Worm (Caenorhabditis elegans): ENCODE measurements around the gene che-10.

Gene che-10

DNA sequence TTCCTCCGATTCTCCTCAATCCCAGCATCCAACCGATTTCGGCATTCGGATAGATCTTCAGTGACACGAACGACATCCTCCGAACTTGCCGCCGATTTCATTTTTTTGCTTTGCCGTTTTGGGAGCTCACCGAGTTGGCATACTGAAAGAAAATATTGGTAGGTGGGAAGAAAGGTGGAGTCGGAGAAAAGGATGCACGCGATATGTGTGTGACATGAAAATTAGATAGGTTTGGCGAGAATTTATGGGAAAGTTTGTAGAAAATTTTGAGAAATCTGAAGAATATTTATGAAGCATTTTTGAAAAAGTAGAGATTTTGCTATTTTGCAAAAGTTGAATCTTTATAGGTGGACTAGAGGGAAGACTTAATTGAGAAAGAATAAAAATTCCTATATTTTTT, at the start of gene che-10:
Gene che-10, minus strand, starts transcription at position 101 of the 400 bp plus-strand sequence.
- TF ChIP-seq dao-5 (tag; optimal IDR thresholded peaks at IDR 0.05) (no peak), him-1 (tag; optimal IDR thresholded peaks at IDR 0.05) (no peak), W03F9.2 (tag; optimal IDR thresholded peaks at IDR 0.05) (no peak)

- TF ChIP-seq W03F9.2 (tag; optimal IDR thresholded peaks at IDR 0.05) (no peak), dao-5 (tag; optimal IDR thresholded peaks at IDR 0.05) (no peak)
Observed at ce11 chrII:4686941-4687340, 48.8 kb upstream of the che-10 start, which contains the start of gene sre-39. Gene sre-39, plus strand, starts transcription at chrII:4687241.

- TF ChIP-seq him-1 (tag; optimal IDR thresholded peaks at IDR 0.05) (no peak), dao-5 (tag; optimal IDR thresholded peaks at IDR 0.05) (no peak), W03F9.2 (tag; optimal IDR thresholded peaks at IDR 0.05) (no peak)
Observed at ce11 chrII:4684852-4685251, 46.7 kb upstream of the che-10 start.

DNA sequence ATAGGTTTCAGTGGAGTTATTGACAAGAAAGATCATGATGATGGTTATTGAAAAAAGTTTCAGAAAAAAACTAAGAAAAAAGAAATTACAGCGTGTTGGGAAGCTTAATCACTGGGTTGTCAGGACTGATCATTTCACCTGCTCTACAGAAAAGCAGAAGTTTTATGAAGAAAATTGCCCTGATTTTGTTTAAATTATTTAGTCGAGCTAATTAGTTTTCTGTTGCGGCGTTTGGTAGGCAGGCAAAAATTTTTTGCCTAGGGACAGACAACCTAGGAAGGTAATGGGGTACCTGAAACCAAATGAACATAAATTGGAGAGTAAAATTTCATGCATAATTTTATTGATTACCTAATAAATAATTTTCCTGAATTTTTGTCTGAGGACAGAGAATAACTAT, 45.6 kb upstream of the che-10 start, which contains the start of gene sre-40:
Gene sre-40, minus strand, starts transcription at position 101 of the 400 bp plus-strand sequence.
- TF ChIP-seq dao-5 (tag; optimal IDR thresholded peaks at IDR 0.05): no peak
- no peak for TF ChIP-seq him-1 (tag; optimal IDR thresholded peaks at IDR 0.05)
- no peak for TF ChIP-seq W03F9.2 (tag; optimal IDR thresholded peaks at IDR 0.05)

DNA sequence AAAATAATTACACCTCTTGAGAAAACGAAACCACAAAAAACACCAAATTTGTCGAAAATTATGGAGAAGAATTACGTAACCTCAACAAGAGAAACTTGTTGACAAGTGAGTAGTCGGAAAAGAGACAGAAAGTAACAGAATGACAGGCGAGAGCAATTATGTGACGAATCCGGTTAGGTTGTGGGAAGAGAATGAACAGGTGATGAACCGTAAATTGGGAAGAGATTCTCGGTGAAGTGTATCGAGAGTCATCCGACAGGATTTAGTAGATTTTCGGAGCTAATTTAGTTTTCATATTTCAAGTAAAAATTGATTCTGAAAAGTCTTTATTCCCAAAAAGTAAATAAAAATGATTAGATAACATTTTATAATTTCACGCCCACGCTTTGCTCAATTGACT, 43.2 kb upstream of the che-10 start, which contains the start of gene T05A7.7:
Gene T05A7.7, minus strand, starts transcription at position 101 of the 400 bp plus-strand sequence.
- TF ChIP-seq W03F9.2 (tag; optimal IDR thresholded peaks at IDR 0.05) (no peak), him-1 (tag; optimal IDR thresholded peaks at IDR 0.05) (no peak)

- TF ChIP-seq him-1 (tag; optimal IDR thresholded peaks at IDR 0.05) (no peak), dao-5 (tag; optimal IDR thresholded peaks at IDR 0.05) (no peak), W03F9.2 (tag; optimal IDR thresholded peaks at IDR 0.05) (no peak)
Observed at ce11 chrII:4677916-4678315, 39.8 kb upstream of the che-10 start, which contains the start of gene T05A7.1. Gene T05A7.1, plus strand, starts transcription at chrII:4678216.

ce11 chrII:4676241-4676640, 38.1 kb upstream of the che-10 start:
- TF ChIP-seq him-1 (tag; optimal IDR thresholded peaks at IDR 0.05): no peak
- no peak for TF ChIP-seq W03F9.2 (tag; optimal IDR thresholded peaks at IDR 0.05)

DNA sequence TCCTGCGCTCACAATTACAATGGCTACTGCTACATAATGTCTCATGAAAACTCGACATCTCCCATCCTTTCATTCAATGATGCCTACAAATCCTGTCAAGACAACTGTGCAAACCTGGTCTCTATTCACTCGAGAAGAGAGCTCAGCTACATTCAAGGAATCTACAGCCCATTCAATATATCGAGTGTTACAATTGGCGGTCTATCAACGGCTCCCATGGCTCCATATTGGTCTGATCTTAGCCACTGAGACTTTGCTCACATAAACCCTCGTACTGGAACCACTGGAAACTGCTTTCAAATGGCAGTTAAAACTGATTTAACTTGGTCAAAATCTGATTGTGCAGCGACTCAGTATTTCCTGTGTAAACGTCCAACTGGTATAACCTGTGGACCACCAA, 37.3 kb upstream of the che-10 start, which contains the start of gene T05A7.3:
Gene T05A7.3, plus strand, starts transcription at position 301 of the 400 bp plus-strand sequence.
- no peak for TF ChIP-seq W03F9.2 (tag; optimal IDR thresholded peaks at IDR 0.05)
- TF ChIP-seq him-1 (tag; optimal IDR thresholded peaks at IDR 0.05): no peak
- no peak for TF ChIP-seq dao-5 (tag; optimal IDR thresholded peaks at IDR 0.05)

ce11 chrII:4674188-4674587, 36.0 kb upstream of the che-10 start:
- TF ChIP-seq dao-5 (tag; optimal IDR thresholded peaks at IDR 0.05) (no peak), W03F9.2 (tag; optimal IDR thresholded peaks at IDR 0.05) (no peak), him-1 (tag; optimal IDR thresholded peaks at IDR 0.05) (no peak)

- no peak for TF ChIP-seq W03F9.2 (tag; optimal IDR thresholded peaks at IDR 0.05)
- TF ChIP-seq him-1 (tag; optimal IDR thresholded peaks at IDR 0.05): no peak
- TF ChIP-seq dao-5 (tag; optimal IDR thresholded peaks at IDR 0.05): no peak
Observed at ce11 chrII:4673670-4674069, 35.5 kb upstream of the che-10 start.

ce11 chrII:4673242-4673641, 35.1 kb upstream of the che-10 start:
- TF ChIP-seq him-1 (tag; optimal IDR thresholded peaks at IDR 0.05): no peak
- TF ChIP-seq W03F9.2 (tag; optimal IDR thresholded peaks at IDR 0.05): no peak
- no peak for TF ChIP-seq dao-5 (tag; optimal IDR thresholded peaks at IDR 0.05)

DNA sequence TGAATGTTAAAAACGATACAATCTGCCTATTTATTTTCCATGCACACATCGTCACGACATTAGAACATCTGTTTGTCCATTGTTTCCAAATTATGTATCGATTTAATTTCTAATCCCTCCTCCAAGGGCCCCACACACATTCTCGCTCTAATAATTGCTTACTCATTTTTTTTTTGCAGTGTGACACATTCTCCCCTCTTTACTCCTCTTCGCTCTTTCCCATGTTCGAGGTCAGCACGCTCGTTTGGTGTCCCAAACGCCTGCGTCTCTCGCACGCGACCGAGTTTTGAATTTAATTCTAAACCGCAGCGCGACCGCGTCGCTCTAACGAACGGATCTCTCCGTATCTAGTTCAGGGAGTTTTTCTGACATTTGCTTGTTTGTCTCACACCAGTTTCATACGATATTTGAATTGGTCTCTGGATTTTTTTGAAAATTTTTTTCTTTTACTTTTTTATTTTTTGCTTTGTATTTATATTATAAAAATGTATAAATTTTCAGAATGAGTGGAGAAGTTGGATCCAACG, 34.5 kb upstream of the che-10 start, which contains the start of the genes clec-140 and hmg-11:
Gene clec-140, plus strand, starts transcription at position 477 of the 527 bp plus-strand sequence.
Gene hmg-11, plus strand, starts transcription at position 502 of the 527 bp plus-strand sequence.
- TF ChIP-seq dao-5 (tag; optimal IDR thresholded peaks at IDR 0.05): no peak
- TF ChIP-seq him-1 (tag; optimal IDR thresholded peaks at IDR 0.05): no peak
- no peak for TF ChIP-seq W03F9.2 (tag; optimal IDR thresholded peaks at IDR 0.05)

- TF ChIP-seq dao-5 (tag; optimal IDR thresholded peaks at IDR 0.05) (no peak), W03F9.2 (tag; optimal IDR thresholded peaks at IDR 0.05) (no peak), him-1 (tag; optimal IDR thresholded peaks at IDR 0.05) (no peak)
Observed at ce11 chrII:4671692-4672091, 33.6 kb upstream of the che-10 start, which contains the start of gene T05A7.6. Gene T05A7.6, minus strand, starts transcription at chrII:4671792.

DNA sequence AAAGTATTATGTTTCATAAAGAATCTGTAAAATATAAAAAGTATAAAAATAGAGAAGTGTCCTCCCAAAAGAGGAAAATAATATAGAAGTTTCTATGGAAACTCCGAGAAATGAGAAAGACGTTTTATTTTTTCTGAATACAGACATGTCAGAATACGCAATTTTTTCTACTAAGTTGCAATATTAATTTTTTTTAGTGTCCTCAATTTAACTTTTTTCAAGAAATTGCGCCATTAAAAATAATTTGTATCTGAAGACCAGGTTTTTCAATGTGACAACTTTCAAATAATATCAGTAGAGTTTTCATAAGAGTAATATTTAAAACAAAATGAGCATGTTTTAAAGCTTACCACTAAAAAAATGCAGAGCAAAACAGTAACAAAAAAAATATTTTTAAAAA, 29.4 kb upstream of the che-10 start, which contains the start of gene fut-5:
Gene fut-5, minus strand, starts transcription at position 101 of the 400 bp plus-strand sequence.
- no peak for TF ChIP-seq him-1 (tag; optimal IDR thresholded peaks at IDR 0.05)
- no peak for TF ChIP-seq dao-5 (tag; optimal IDR thresholded peaks at IDR 0.05)

DNA sequence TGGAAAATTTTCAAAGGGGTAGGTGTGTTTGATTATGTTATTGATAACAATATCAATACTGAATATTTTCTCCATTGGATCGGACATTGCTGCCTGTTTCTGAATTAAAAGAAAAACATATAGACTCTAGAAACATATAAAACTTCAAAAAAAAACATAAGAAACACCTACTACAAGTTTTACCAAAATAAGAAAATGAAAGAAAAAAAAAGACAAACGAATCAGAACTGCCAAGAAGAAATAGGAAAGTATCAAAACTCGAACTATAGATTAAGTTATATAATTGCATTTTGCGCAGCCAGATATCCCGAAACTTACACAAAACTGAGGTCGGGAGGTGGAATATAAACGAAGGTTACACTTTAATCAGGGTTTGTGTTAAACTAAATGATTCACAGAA, 27.2 kb upstream of the che-10 start, which contains the start of gene T05A7.11:
Gene T05A7.11, minus strand, starts transcription at position 101 of the 400 bp plus-strand sequence.
- TF ChIP-seq W03F9.2 (tag; optimal IDR thresholded peaks at IDR 0.05) (no peak), him-1 (tag; optimal IDR thresholded peaks at IDR 0.05) (no peak), dao-5 (tag; optimal IDR thresholded peaks at IDR 0.05) (no peak)
